Worm (Caenorhabditis elegans): ENCODE data around the gene polq-1.

- TF ChIP-seq dao-5 (tag; optimal IDR thresholded peaks at IDR 0.05) (no peak), him-1 (tag; optimal IDR thresholded peaks at IDR 0.05) (no peak), W03F9.2 (tag; optimal IDR thresholded peaks at IDR 0.05) (no peak)
These were observed 38.7 kb upstream of the polq-1 start for ce11 chrIII:5841676-5842075.
